Worm (Caenorhabditis elegans) whole organism, L4 larva: ENCODE measurements around the gene R148.3.

Source experiments
- F10B5.3 ChIP-seq: sonication (generic microtip); optimal IDR thresholded peaks from 2 replicates; lab custom pipeline; 2016; ENCODE audit warnings: mild to moderate bottlenecking, missing genetic modification characterization, missing compliant biosample characterization
- F37D6.2 ChIP-seq: sonication (generic microtip); optimal IDR thresholded peaks from 2 replicates; lab custom pipeline; 2016; ENCODE audit warnings: mild to moderate bottlenecking, missing genetic modification characterization, missing compliant biosample characterization
- T26A8.4 ChIP-seq: fragments of 200-800 bp; sonication (Bioruptor generic); IDR thresholded peaks from 2 replicates; pipeline ENCODE4 v1.3.6; 2022; ENCODE audit warnings: missing genetic modification characterization, missing compliant biosample characterization
- Y75B8A.6 ChIP-seq: fragments of 200-800 bp; sonication (Bioruptor generic); IDR thresholded peaks from 2 replicates; pipeline ENCODE4 v1.3.6; 2022; ENCODE audit warnings: missing genetic modification reagents, missing genetic modification characterization, missing compliant biosample characterization
- ZK337.2 ChIP-seq: fragments of 200-800 bp; sonication (Bioruptor generic); IDR thresholded peaks from 2 replicates; pipeline ENCODE4 v1.3.6; 2022; ENCODE audit warnings: missing genetic modification reagents, missing genetic modification characterization, missing compliant biosample characterization
- ZK546.5 ChIP-seq, 2 experiments: sonication (generic microtip); optimal IDR thresholded peaks; 2 replicates each; lab custom pipeline; 2017; ENCODE audit warnings: missing biosample characterization in 2 of 2, missing genetic modification characterization in 2 of 2
- aha-1 ChIP-seq: fragments of 150-350 bp; peaks from one replicate; lab custom pipeline; 2014; ENCODE audit warnings: missing biosample characterization, missing genetic modification characterization
- attf-4 ChIP-seq: sonication (generic microtip); optimal IDR thresholded peaks from 3 replicates; lab custom pipeline; 2017; ENCODE audit warnings: missing biosample characterization, missing genetic modification characterization
- ceh-20 ChIP-seq: fragments of 200-800 bp; sonication (Bioruptor generic); IDR thresholded peaks from 2 replicates; pipeline ENCODE4 v1.3.6; 2022; ENCODE audit warnings: missing genetic modification reagents, missing genetic modification characterization, missing compliant biosample characterization
- ces-1 ChIP-seq: fragments of 150-350 bp; sonication (generic microtip); optimal IDR thresholded peaks from 4 replicates; lab custom pipeline; 2014; ENCODE audit warnings: missing biosample characterization, missing genetic modification reagents, missing genetic modification characterization
- ctbp-1 ChIP-seq: fragments of 200-800 bp; sonication (Bioruptor generic); IDR thresholded peaks from 2 replicates; pipeline ENCODE4 v1.3.6; 2022; ENCODE audit warnings: missing genetic modification reagents, missing genetic modification characterization, missing compliant biosample characterization
- daf-16 ChIP-seq, 3 experiments: sonication (generic microtip); optimal IDR thresholded peaks; 2 replicates each; lab custom pipeline; 2016 to 2017; ENCODE audit warnings: missing genetic modification characterization in 3 of 3, missing genetic modification reagents in 3 of 3, mild to moderate bottlenecking in 2 of 3, missing compliant biosample characterization in 2 of 3, missing biosample characterization in 1 of 3, moderate library complexity in 1 of 3
- daf-8 ChIP-seq: fragments of 200-800 bp; sonication (Bioruptor generic); IDR thresholded peaks from 2 replicates; pipeline ENCODE4 v1.3.6; 2022; ENCODE audit warnings: missing genetic modification characterization, missing compliant biosample characterization
- dmd-9 ChIP-seq: fragments of 200-800 bp; sonication (Bioruptor generic); IDR thresholded peaks from 2 replicates; pipeline ENCODE4 v1.3.6; 2022; ENCODE audit warnings: missing genetic modification reagents, missing genetic modification characterization, missing compliant biosample characterization
- egl-27 ChIP-seq: sonication (generic microtip); optimal IDR thresholded peaks from 3 replicates; lab custom pipeline; 2017; ENCODE audit warnings: missing biosample characterization, missing genetic modification reagents, missing genetic modification characterization
- egl-43 ChIP-seq: fragments of 200-800 bp; sonication (Bioruptor generic); IDR thresholded peaks from 2 replicates; pipeline ENCODE4 v1.3.6; 2022; ENCODE audit warnings: missing genetic modification reagents, missing genetic modification characterization, missing compliant biosample characterization
- hlh-11 ChIP-seq: fragments of 200-800 bp; sonication (Bioruptor generic); optimal IDR thresholded peaks from 2 replicates; lab custom pipeline; 2018; ENCODE audit warnings: mild to moderate bottlenecking, missing genetic modification characterization, missing compliant biosample characterization
- lim-7 ChIP-seq: fragments of 200-800 bp; sonication (Bioruptor generic); IDR thresholded peaks from 2 replicates; pipeline ENCODE4 v1.3.6; 2022; ENCODE audit warnings: missing genetic modification characterization, missing compliant biosample characterization
- lin-15B ChIP-seq: fragments of 150-350 bp; sonication (generic microtip); optimal IDR thresholded peaks from 3 replicates; lab custom pipeline; 2014; ENCODE audit warnings: missing biosample characterization, missing genetic modification characterization
- lir-3 ChIP-seq: sonication (generic microtip); optimal IDR thresholded peaks from 2 replicates; lab custom pipeline; 2016; ENCODE audit warnings: mild to moderate bottlenecking, missing genetic modification characterization, missing compliant biosample characterization
- lsy-2 ChIP-seq, 2 experiments: fragments of 150-350 bp in 1 of 2; sonication (generic microtip) in 1 of 2; optimal IDR thresholded peaks; 2 replicates each; lab custom pipeline; 2014 to 2017; ENCODE audit warnings: missing biosample characterization in 2 of 2, missing genetic modification characterization in 2 of 2
- madf-5 ChIP-seq, 2 experiments: fragments of 200-800 bp; sonication (Bioruptor generic); IDR thresholded peaks; 2 replicates each; pipeline ENCODE4 v1.3.6; 2022; ENCODE audit warnings: missing compliant biosample characterization in 2 of 2, missing genetic modification characterization in 2 of 2
- mdl-1 ChIP-seq, 2 experiments: fragments of 150-350 bp in 1 of 2; sonication (generic microtip) in 1 of 2; optimal IDR thresholded peaks; 2 replicates each; lab custom pipeline; 2014 to 2017; ENCODE audit warnings: missing biosample characterization in 2 of 2, missing genetic modification characterization in 2 of 2
- mep-1 ChIP-seq: fragments of 150-350 bp; sonication (generic microtip); optimal IDR thresholded peaks from 3 replicates; lab custom pipeline; 2014; ENCODE audit warnings: missing biosample characterization, missing genetic modification characterization
- nhr-28 ChIP-seq: fragments of 150-350 bp; optimal IDR thresholded peaks from 2 replicates; lab custom pipeline; 2014; ENCODE audit warnings: missing biosample characterization, missing genetic modification characterization
- nhr-48 ChIP-seq: sonication (generic microtip); optimal IDR thresholded peaks from 2 replicates; lab custom pipeline; 2016; ENCODE audit warnings: mild to moderate bottlenecking, missing genetic modification characterization, missing compliant biosample characterization
- nhr-76 ChIP-seq: fragments of 150-350 bp; optimal IDR thresholded peaks from 2 replicates; lab custom pipeline; 2014; ENCODE audit warnings: missing biosample characterization, missing genetic modification characterization
- nhr-77 ChIP-seq: fragments of 150-350 bp; optimal IDR thresholded peaks from 2 replicates; lab custom pipeline; 2014; ENCODE audit warnings: missing biosample characterization, missing genetic modification characterization
- rbr-2 ChIP-seq: sonication (generic microtip); optimal IDR thresholded peaks from 2 replicates; lab custom pipeline; 2016; ENCODE audit warnings: missing genotype, missing genetic modification characterization, missing compliant biosample characterization
- skn-1 ChIP-seq: fragments of 150-350 bp; optimal IDR thresholded peaks from 2 replicates; lab custom pipeline; 2014; ENCODE audit warnings: missing biosample characterization, missing genetic modification characterization
- tra-1 ChIP-seq: fragments of 200-800 bp; sonication (Bioruptor generic); IDR thresholded peaks from 2 replicates; pipeline ENCODE4 v1.3.6; 2022; ENCODE audit warnings: missing genetic modification reagents, missing genetic modification characterization, missing compliant biosample characterization
- unc-62 ChIP-seq, 3 experiments: fragments of 150-350 bp in 1 of 3; sonication (generic microtip); optimal IDR thresholded peaks in 2 of 3; peaks in 1 of 3; 1 replicate in 1 of 3; 2 replicates in 2 of 3; lab custom pipeline; 2014 to 2017; ENCODE audit warnings: missing biosample characterization in 3 of 3, missing genetic modification characterization in 3 of 3, missing genetic modification reagents in 3 of 3, missing genotype in 1 of 3
- zfp-2 ChIP-seq: sonication (generic microtip); optimal IDR thresholded peaks from 2 replicates; lab custom pipeline; 2016; ENCODE audit warnings: mild to moderate bottlenecking, missing genetic modification characterization, missing compliant biosample characterization
- zfp-3 ChIP-seq: fragments of 200-800 bp; sonication (Bioruptor generic); conservative IDR thresholded peaks from 2 replicates; pipeline ENCODE4 v1.3.6; 2022; ENCODE audit warnings: missing genetic modification reagents, missing genetic modification characterization, missing compliant biosample characterization
- zip-11 ChIP-seq: fragments of 200-800 bp; sonication (Bioruptor generic); IDR thresholded peaks from 2 replicates; pipeline ENCODE4 v1.3.6; 2022; ENCODE audit warnings: missing genetic modification characterization, missing compliant biosample characterization
- ztf-11 ChIP-seq: fragments of 150-350 bp; optimal IDR thresholded peaks from 2 replicates; lab custom pipeline; 2014; ENCODE audit warnings: missing biosample characterization, missing genetic modification characterization

The R148.3 gene

ce11 chrIII:3129036-3129435 is 46.1 kb upstream of the R148.3 start, which contains the start of gene Y53G8B.1:
Y53G8B.1 (plus strand) TSS chrIII:3129277.
- TF ChIP-seq daf-8 (GFP tag; lab: Robert Waterston, UW) = no peak
- no peak for TF ChIP-seq egl-27
- peak in 1 of 2 experiments; percentile 51 for TF ChIP-seq unc-62 (GFP tag; optimal IDR thresholded peaks at IDR 0.05 in 1 of 2; lab: Kevin White, UChicago)
- TF ChIP-seq unc-62 (tag; optimal IDR thresholded peaks at IDR 0.05; lab: Kevin White, UChicago) = no peak
- TF ChIP-seq nhr-28 = peak; percentile 7
- TF ChIP-seq nhr-76 = no peak
- TF ChIP-seq daf-16 (GFP tag; optimal IDR thresholded peaks at IDR 0.05; lab: Kevin White, UChicago) = no peak
- peak; percentile 78 for TF ChIP-seq daf-16 (tag; optimal IDR thresholded peaks at IDR 0.05; lab: Kevin White, UChicago)

DNA sequence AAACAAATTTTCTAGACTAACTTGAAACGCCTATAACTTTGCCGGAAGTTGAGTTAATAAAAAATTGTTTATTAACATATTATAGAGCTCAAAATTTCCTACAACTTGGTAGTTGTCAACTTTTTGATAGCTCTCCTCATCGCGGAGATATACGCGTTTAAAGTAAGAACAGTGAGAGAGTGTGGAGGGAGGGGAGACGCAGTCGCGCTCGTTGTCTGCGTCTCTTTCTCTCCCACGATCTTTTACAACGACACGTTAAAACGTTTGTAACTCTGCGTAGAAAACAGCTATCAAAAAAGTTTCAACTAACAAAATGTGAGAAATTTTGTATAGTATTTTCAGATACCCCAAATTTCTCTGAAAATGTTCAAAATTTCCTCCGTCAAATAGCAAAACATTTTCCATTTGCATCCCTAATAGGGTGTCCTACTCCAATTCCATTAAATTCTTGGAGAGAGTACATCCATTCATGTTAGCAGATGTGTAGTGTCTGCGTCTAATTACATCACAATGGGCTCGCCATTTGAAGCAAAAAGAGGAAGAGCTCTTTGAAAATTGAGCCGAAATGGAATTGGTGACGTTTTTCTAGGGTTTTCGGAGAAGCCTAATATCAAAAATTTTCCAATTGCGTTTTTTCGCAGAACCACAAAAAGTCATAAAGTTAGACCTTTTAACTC is 38.7 kb upstream of the R148.3 start:
- TF ChIP-seq F10B5.3 (tag; lab: Kevin White, UChicago) (no peak), Y75B8A.6 (GFP tag; lab: Robert Waterston, UW) (no peak), aha-1 (tag; lab: Kevin White, UChicago) (peak; percentile 39), unc-62 (GFP tag; optimal IDR thresholded peaks at IDR 0.05 in 1 of 2; lab: Kevin White, UChicago) (peak in 1 of 2 experiments; percentile 80), unc-62 (tag; optimal IDR thresholded peaks at IDR 0.05; lab: Kevin White, UChicago) (no peak)

DNA sequence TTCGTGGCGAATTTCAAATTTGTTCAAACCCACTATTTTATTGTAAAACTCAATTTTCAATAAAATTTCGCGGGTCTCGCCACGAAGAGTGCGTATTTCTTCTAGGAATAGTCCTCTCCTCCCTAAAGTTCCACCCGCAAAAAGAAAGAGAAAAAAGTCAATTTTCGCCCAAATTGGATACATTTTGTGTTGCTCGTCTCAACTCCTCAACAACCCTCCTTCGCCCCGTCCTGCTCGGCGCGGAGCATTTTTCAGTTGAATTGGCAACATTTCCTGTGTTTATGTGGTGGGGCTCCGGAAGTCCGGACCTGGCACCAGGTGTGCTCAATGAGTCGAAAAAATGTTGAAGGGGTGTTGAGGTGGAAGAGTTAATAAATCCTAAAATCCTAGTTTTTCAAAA is 37.0 kb upstream of the R148.3 start:
- no peak for TF ChIP-seq zfp-2 (tag; lab: Kevin White, UChicago)
- 0 out of 2 replicates have a peak, but pooled peaks have one; percentile 5 for TF ChIP-seq egl-43 (GFP tag; lab: Robert Waterston, UW)

DNA sequence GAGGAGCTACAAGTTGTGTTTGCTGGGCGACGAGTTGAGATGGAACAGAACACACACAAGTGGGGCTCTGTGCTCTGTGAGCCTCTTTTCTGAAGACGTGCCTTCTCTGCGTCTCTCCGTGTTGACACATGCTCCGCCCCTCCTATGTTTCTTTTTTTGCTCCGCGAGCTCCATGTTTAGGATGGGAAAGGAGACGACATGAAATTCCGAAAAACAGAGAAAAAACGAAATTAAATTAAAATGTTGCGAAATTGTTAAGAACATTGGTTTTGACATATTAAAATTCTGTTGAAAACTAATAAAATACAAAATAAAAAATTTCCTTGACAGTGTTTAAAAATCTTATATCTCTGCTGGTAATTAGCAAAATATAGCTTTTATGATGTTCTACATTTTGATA is 36.0 kb upstream of the R148.3 start, which contains the start of gene mec-12:
Gene mec-12, minus strand, starts transcription at position 91 of the 400 bp plus-strand sequence.
- no peak for TF ChIP-seq lir-3 (tag; lab: Kevin White, UChicago)
- peak; percentile 66 for TF ChIP-seq aha-1 (tag; lab: Kevin White, UChicago)
- TF ChIP-seq lsy-2 (tag; optimal IDR thresholded peaks at IDR 0.05; lab: Kevin White, UChicago) = peak in 1 of 2 experiments; percentile 20
- 0 out of 2 replicates have a peak, but pooled peaks have one; percentile 29 for TF ChIP-seq ctbp-1 (GFP tag; lab: Robert Waterston, UW)
- no peak for TF ChIP-seq lim-7 (GFP tag; lab: Robert Waterston, UW)
- TF ChIP-seq nhr-48 (tag; lab: Kevin White, UChicago) = no peak
- TF ChIP-seq zip-11 = no peak
- TF ChIP-seq mep-1 = peak; percentile 43
- no peak for TF ChIP-seq dmd-9
- no peak for TF ChIP-seq ZK546.5 (tag; optimal IDR thresholded peaks at IDR 0.05; lab: Kevin White, UChicago)
- TF ChIP-seq skn-1 (tag; lab: Kevin White, UChicago) = no peak

DNA sequence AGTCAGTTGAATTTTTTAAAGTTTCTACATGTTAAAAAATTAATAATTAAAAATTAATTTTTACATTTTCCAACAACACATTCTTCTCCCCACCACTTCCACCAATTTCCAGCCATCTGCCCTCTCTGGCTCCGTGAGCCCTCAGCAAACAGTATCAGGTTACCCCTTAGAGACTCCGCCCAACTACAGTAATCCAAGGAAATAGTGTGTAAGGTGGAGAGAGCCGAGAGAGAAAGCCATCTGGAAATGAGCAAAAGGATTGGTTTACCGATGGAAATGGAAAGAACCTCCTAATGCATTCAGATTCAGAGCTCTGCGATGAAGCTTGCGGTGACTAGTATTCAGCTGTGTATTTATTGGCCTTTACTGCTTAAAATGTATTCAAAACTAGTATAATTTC is 34.9 kb upstream of the R148.3 start:
- TF ChIP-seq egl-43 (GFP tag; lab: Robert Waterston, UW) (no peak), ztf-11 (no peak), T26A8.4 (GFP tag; lab: Robert Waterston, UW) (no peak), lin-15B (tag; lab: Kevin White, UChicago) (no peak), mep-1 (no peak), madf-5 (GFP tag; IDR thresholded peaks at IDR 0.05; lab: Robert Waterston, UW) (no peak), tra-1 (GFP tag; lab: Robert Waterston, UW) (no peak), zfp-3 (GFP tag; lab: Robert Waterston, UW) (no peak), attf-4 (tag; lab: Kevin White, UChicago) (no peak), daf-8 (GFP tag; lab: Robert Waterston, UW) (no peak), zip-11 (no peak), ceh-20 (GFP tag; lab: Robert Waterston, UW) (no peak), mdl-1 (tag; optimal IDR thresholded peaks at IDR 0.05; lab: Kevin White, UChicago) (no peak), hlh-11 (no peak), nhr-77 (tag; lab: Kevin White, UChicago) (no peak), ces-1 (GFP tag; lab: Kevin White, UChicago) (no peak), ZK337.2 (GFP tag; lab: Robert Waterston, UW) (no peak), rbr-2 (no peak), F37D6.2 (tag; lab: Kevin White, UChicago) (no peak)
